Worm (Caenorhabditis elegans) whole organism, midembryonic: ENCODE results near the gene R05H5.7.

Experiments used
- cog-1 ChIP-seq: sonication (generic microtip); optimal IDR thresholded peaks from 2 replicates; lab custom pipeline; 2016; ENCODE audit warnings: missing genetic modification characterization, missing compliant biosample characterization
- med-1 ChIP-seq: sonication (generic microtip); optimal IDR thresholded peaks from 2 replicates; lab custom pipeline; 2017; ENCODE audit warnings: missing genetic modification characterization, mild to moderate bottlenecking, missing compliant biosample characterization, antibody characterized with exemption, missing genetic modification reagents; ENCODE audit not compliant: insufficient read depth
- ref-1 ChIP-seq: fragments of 200-800 bp; sonication (Bioruptor generic); conservative IDR thresholded peaks from 2 replicates; pipeline ENCODE4 v1.3.6; 2022; ENCODE audit warnings: missing genetic modification reagents, missing genetic modification characterization, missing compliant biosample characterization

DNA sequence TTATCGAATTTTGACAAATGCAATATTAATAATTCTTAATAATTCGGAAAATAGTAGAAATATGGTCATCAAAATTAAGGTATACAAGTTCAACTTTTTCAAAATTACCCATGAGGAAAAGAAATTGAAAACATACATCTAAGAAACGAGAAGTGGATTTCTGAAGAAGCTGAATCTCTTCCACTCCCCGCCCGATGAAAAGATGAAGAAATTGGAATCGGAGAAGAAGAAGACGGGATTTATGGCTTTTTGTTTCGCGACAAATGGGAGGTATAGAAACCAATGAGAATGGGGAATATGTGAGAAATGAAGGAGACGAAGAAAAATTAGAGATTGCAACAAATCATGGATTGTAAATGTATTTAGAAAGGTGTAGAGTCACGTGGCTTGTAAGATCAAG, 10.8 kb downstream of the R05H5.7 start:
- TF ChIP-seq med-1 (no peak), cog-1 (tag; lab: Kevin White, UChicago) (no peak), ref-1 (GFP tag; lab: Robert Waterston, UW) (no peak)
